Fruit fly (Drosophila melanogaster) whole organism, embryonic: ENCODE results near the gene Upf1.

ENCODE experiments used
- Abd-B ChIP-seq: fragments of 200-800 bp; sonication (Bioruptor generic); optimal IDR thresholded peaks from 2 replicates; lab custom pipeline; 2018; ENCODE audit warnings: missing biosample characterization, mild to moderate bottlenecking, missing genetic modification characterization, moderate library complexity
- C15 ChIP-seq: fragments of 200-800 bp; sonication (Bioruptor generic); IDR thresholded peaks from 3 replicates; pipeline ENCODE4 v1.3.6; 2022; ENCODE audit warnings: missing biosample characterization, missing genetic modification characterization
- CG10543 ChIP-seq: fragments of 200-800 bp; sonication (Bioruptor generic); optimal IDR thresholded peaks from 3 replicates; lab custom pipeline; 2017; ENCODE audit warnings: missing biosample characterization, mild to moderate bottlenecking, missing genetic modification characterization, moderate library complexity
- CG10565 ChIP-seq: fragments of 200-800 bp; sonication (Bioruptor generic); optimal IDR thresholded peaks from 3 replicates; lab custom pipeline; 2016; ENCODE audit warnings: missing biosample characterization, mild to moderate bottlenecking, missing genetic modification characterization
- CG11085 ChIP-seq: fragments of 200-800 bp; sonication (Bioruptor generic); IDR thresholded peaks from 2 replicates; pipeline ENCODE4 v1.3.6; 2022; ENCODE audit warnings: missing biosample characterization, missing genetic modification characterization
- CG11504 ChIP-seq: fragments of 200-800 bp; sonication (Bioruptor generic); optimal IDR thresholded peaks from 3 replicates; lab custom pipeline; 2019; ENCODE audit warnings: missing biosample characterization, mild to moderate bottlenecking, missing genetic modification characterization, moderate library complexity
- CG12769 ChIP-seq: fragments of 200-800 bp; sonication (Bioruptor generic); optimal IDR thresholded peaks from 2 replicates; lab custom pipeline; 2019; ENCODE audit warnings: missing biosample characterization, mild to moderate bottlenecking, missing genetic modification characterization, moderate library complexity
- CG15011 ChIP-seq: fragments of 200-800 bp; sonication (Bioruptor generic); optimal IDR thresholded peaks from 3 replicates; lab custom pipeline; 2018; ENCODE audit warnings: missing biosample characterization, mild to moderate bottlenecking, missing genetic modification characterization
- CG18619 ChIP-seq: fragments of 200-800 bp; sonication (Bioruptor generic); optimal IDR thresholded peaks from 3 replicates; lab custom pipeline; 2017; ENCODE audit warnings: missing biosample characterization, mild to moderate bottlenecking, missing genetic modification characterization
- CG2129 ChIP-seq: fragments of 200-800 bp; sonication (Bioruptor generic); IDR thresholded peaks from 2 replicates; pipeline ENCODE4 v1.3.6; 2022; ENCODE audit warnings: missing biosample characterization, missing genetic modification characterization; ENCODE audit not compliant: partially characterized antibody
- CG2199 ChIP-seq: fragments of 200-800 bp; sonication (Bioruptor generic); IDR thresholded peaks from 3 replicates; pipeline ENCODE4 v1.3.6; 2022; ENCODE audit warnings: missing biosample characterization, missing genetic modification characterization
- CG32767 ChIP-seq: fragments of 200-800 bp; sonication (Bioruptor generic); IDR thresholded peaks from 2 replicates; pipeline ENCODE4 v1.3.6; 2022; ENCODE audit warnings: missing biosample characterization, missing genetic modification characterization
- CG6765 ChIP-seq: fragments of 200-800 bp; sonication (Bioruptor generic); optimal IDR thresholded peaks from 3 replicates; lab custom pipeline; 2017; ENCODE audit warnings: missing biosample characterization, mild to moderate bottlenecking, missing genetic modification characterization
- CG7745 ChIP-seq: fragments of 200-800 bp; sonication (Bioruptor generic); optimal IDR thresholded peaks from 2 replicates; lab custom pipeline; 2018; ENCODE audit warnings: missing biosample characterization, mild to moderate bottlenecking, missing genetic modification characterization, moderate library complexity
- CG8388 ChIP-seq: fragments of 200-800 bp; sonication (Bioruptor generic); optimal IDR thresholded peaks from 2 replicates; lab custom pipeline; 2019; ENCODE audit warnings: missing biosample characterization, mild to moderate bottlenecking, missing genetic modification characterization, moderate library complexity
- CG8478 ChIP-seq: fragments of >200 bp; optimal IDR thresholded peaks from 2 replicates; lab custom pipeline; 2018
- CG9437 ChIP-seq: fragments of 200-800 bp; sonication (Bioruptor generic); optimal IDR thresholded peaks from 2 replicates; lab custom pipeline; 2018; ENCODE audit warnings: missing biosample characterization, mild to moderate bottlenecking, missing genetic modification characterization
- CTCF ChIP-seq: fragments of 200-800 bp; sonication (Bioruptor generic); optimal IDR thresholded peaks from 2 replicates; lab custom pipeline; 2017; ENCODE audit warnings: missing biosample characterization, mild to moderate bottlenecking, missing genetic modification characterization, moderate library complexity
- CrebB ChIP-seq: fragments of 200-800 bp; sonication (Bioruptor generic); optimal IDR thresholded peaks from 3 replicates; lab custom pipeline; 2018; ENCODE audit warnings: missing biosample characterization, mild to moderate bottlenecking, missing genetic modification characterization
- D19B ChIP-seq: fragments of 200-800 bp; sonication (Bioruptor generic); optimal IDR thresholded peaks from 2 replicates; lab custom pipeline; 2017; ENCODE audit warnings: missing biosample characterization, mild to moderate bottlenecking, missing genetic modification characterization
- Doc2 ChIP-seq: fragments of 200-800 bp; sonication (Bioruptor generic); IDR thresholded peaks from 2 replicates; pipeline ENCODE4 v1.3.6; 2022; ENCODE audit warnings: missing biosample characterization, missing genetic modification characterization
- Gug ChIP-seq: fragments of 200-800 bp; sonication (Bioruptor generic); IDR thresholded peaks from 4 replicates; pipeline ENCODE4 v1.3.6; 2022; ENCODE audit warnings: missing biosample characterization, missing genetic modification characterization
- Hey ChIP-seq: fragments of 200-800 bp; sonication (Bioruptor generic); optimal IDR thresholded peaks from 3 replicates; lab custom pipeline; 2018; ENCODE audit warnings: missing biosample characterization, mild to moderate bottlenecking, missing genetic modification characterization
- Hr3 ChIP-seq: fragments of 200-800 bp; sonication (Bioruptor generic); optimal IDR thresholded peaks from 3 replicates; lab custom pipeline; 2016; ENCODE audit warnings: missing biosample characterization, missing genetic modification characterization
- Hr78 ChIP-seq, 2 experiments: fragments of 200-800 bp in 1 of 2; fragments of >200 bp in 1 of 2; sonication (Bioruptor generic) in 1 of 2; optimal IDR thresholded peaks; 2 replicates each; lab custom pipeline; 2017 to 2019; ENCODE audit warnings: missing biosample characterization in 2 of 2, missing genetic modification characterization in 2 of 2, mild to moderate bottlenecking in 1 of 2, moderate library complexity in 1 of 2
- Mrtf ChIP-seq: fragments of 200-800 bp; sonication (Bioruptor generic); IDR thresholded peaks from 3 replicates; pipeline ENCODE4 v1.3.6; 2022; ENCODE audit warnings: missing biosample characterization, missing genetic modification characterization
- PHDP ChIP-seq: fragments of 200-800 bp; sonication (Bioruptor generic); optimal IDR thresholded peaks from 3 replicates; lab custom pipeline; 2018; ENCODE audit warnings: missing biosample characterization, mild to moderate bottlenecking, missing genetic modification characterization, moderate library complexity
- Rfx ChIP-seq: fragments of 200-800 bp; sonication (Bioruptor generic); IDR thresholded peaks from 2 replicates; pipeline ENCODE4 v1.3.6; 2022; ENCODE audit warnings: missing biosample characterization, missing genetic modification characterization
- Sox102F ChIP-seq: fragments of 200-800 bp; sonication (Bioruptor generic); optimal IDR thresholded peaks from 2 replicates; lab custom pipeline; 2018; ENCODE audit warnings: missing biosample characterization, mild to moderate bottlenecking, missing genetic modification characterization, moderate library complexity
- Stat92E ChIP-seq, 3 experiments: fragments of >200 bp in 2 of 3; fragments of 200-800 bp in 1 of 3; sonication (Bioruptor generic) in 1 of 3; optimal IDR thresholded peaks; 2 replicates each; lab custom pipeline; 2017 to 2019; ENCODE audit warnings: missing biosample characterization in 3 of 3, missing genetic modification characterization in 3 of 3, mild to moderate bottlenecking in 1 of 3, moderate library complexity in 1 of 3
- Tbp ChIP-seq: fragments of >200 bp; optimal IDR thresholded peaks from 2 replicates; lab custom pipeline; 2018; ENCODE audit warnings: missing biosample characterization, missing genetic modification characterization
- amos ChIP-seq: fragments of 200-800 bp; sonication (Bioruptor generic); IDR thresholded peaks from 2 replicates; pipeline ENCODE4 v1.3.6; 2022; ENCODE audit warnings: missing biosample characterization, missing genetic modification characterization; ENCODE audit not compliant: partially characterized antibody
- ap ChIP-seq: fragments of 200-800 bp; sonication (Bioruptor generic); IDR thresholded peaks from 2 replicates; pipeline ENCODE4 v1.3.6; 2022; ENCODE audit warnings: missing biosample characterization, missing genetic modification characterization
- bcd ChIP-seq: fragments of 200-800 bp; sonication (Bioruptor generic); optimal IDR thresholded peaks from 2 replicates; lab custom pipeline; 2017; ENCODE audit warnings: missing biosample characterization, mild to moderate bottlenecking, missing genetic modification characterization
- crc ChIP-seq: fragments of 200-800 bp; sonication (Bioruptor generic); optimal IDR thresholded peaks from 2 replicates; lab custom pipeline; 2016; ENCODE audit warnings: missing biosample characterization, missing genetic modification characterization
- croc ChIP-seq: fragments of 200-800 bp; sonication (Bioruptor generic); conservative IDR thresholded peaks from 3 replicates; pipeline ENCODE4 v1.3.6; 2022; ENCODE audit warnings: missing biosample characterization, missing genetic modification characterization
- disco-r ChIP-seq: fragments of 200-800 bp; sonication (Bioruptor generic); optimal IDR thresholded peaks from 2 replicates; lab custom pipeline; 2016; ENCODE audit warnings: missing biosample characterization, missing genetic modification characterization
- dpn ChIP-seq, 2 experiments: fragments of 200-800 bp; sonication (Bioruptor generic); optimal IDR thresholded peaks; 3 replicates each; lab custom pipeline; 2016; ENCODE audit warnings: missing biosample characterization in 2 of 2, missing genetic modification characterization in 2 of 2
- ewg ChIP-seq: fragments of 200-800 bp; sonication (Bioruptor generic); optimal IDR thresholded peaks from 3 replicates; lab custom pipeline; 2017; ENCODE audit warnings: mild to moderate bottlenecking, missing biosample characterization, missing genetic modification reagents, missing genetic modification characterization
- fd3F ChIP-seq: fragments of 200-800 bp; sonication (Bioruptor generic); optimal IDR thresholded peaks from 2 replicates; lab custom pipeline; 2018; ENCODE audit warnings: missing biosample characterization, mild to moderate bottlenecking, missing genetic modification characterization, moderate library complexity
- hth ChIP-seq: fragments of >200 bp; optimal IDR thresholded peaks from 2 replicates; lab custom pipeline; 2017; ENCODE audit warnings: inconsistent platforms
- luna ChIP-seq: fragments of 200-800 bp; sonication (Bioruptor generic); optimal IDR thresholded peaks from 2 replicates; lab custom pipeline; 2016; ENCODE audit warnings: missing biosample characterization, missing genetic modification characterization
- nerfin-1 ChIP-seq: fragments of 200-800 bp; sonication (Bioruptor generic); optimal IDR thresholded peaks from 3 replicates; lab custom pipeline; 2019; ENCODE audit warnings: missing biosample characterization, mild to moderate bottlenecking, missing genetic modification characterization, moderate library complexity
- nerfin-2 ChIP-seq: fragments of 200-800 bp; sonication (Bioruptor generic); IDR thresholded peaks from 2 replicates; pipeline ENCODE4 v1.3.6; 2022; ENCODE audit warnings: missing biosample characterization, missing genetic modification characterization; ENCODE audit not compliant: partially characterized antibody
- pho ChIP-seq: fragments of 200-800 bp; sonication (Bioruptor generic); optimal IDR thresholded peaks from 2 replicates; lab custom pipeline; 2016; ENCODE audit warnings: missing biosample characterization, missing genetic modification characterization
- pum ChIP-seq: fragments of 200-800 bp; sonication (Bioruptor generic); optimal IDR thresholded peaks from 2 replicates; lab custom pipeline; 2016; ENCODE audit warnings: missing biosample characterization, missing genetic modification characterization
- pzg ChIP-seq: fragments of 200-800 bp; sonication (Bioruptor generic); optimal IDR thresholded peaks from 3 replicates; lab custom pipeline; 2018; ENCODE audit warnings: missing biosample characterization, mild to moderate bottlenecking, missing genetic modification characterization, moderate library complexity
- sd ChIP-seq: fragments of 200-800 bp; sonication (Bioruptor generic); optimal IDR thresholded peaks from 3 replicates; lab custom pipeline; 2018; ENCODE audit warnings: missing biosample characterization, mild to moderate bottlenecking, missing genetic modification characterization, moderate library complexity
- sens ChIP-seq: fragments of 200-800 bp; sonication (Bioruptor generic); peaks from one replicate; lab custom pipeline; 2016; ENCODE audit warnings: missing biosample characterization, missing genetic modification characterization
- sens-2 ChIP-seq: fragments of 200-800 bp; sonication (Bioruptor generic); IDR thresholded peaks from 2 replicates; pipeline ENCODE4 v1.3.6; 2022; ENCODE audit warnings: missing biosample characterization, missing genetic modification characterization
- sob ChIP-seq: fragments of 200-800 bp; sonication (Bioruptor generic); IDR thresholded peaks from 2 replicates; pipeline ENCODE4 v1.3.6; 2022; ENCODE audit warnings: missing biosample characterization, missing genetic modification characterization

Gene Upf1

dm6 chrX:11915154-11915593, 10.0 kb upstream of the Upf1 start (continued):
- TF ChIP-seq dpn (GFP tag; optimal IDR thresholded peaks at IDR 0.05; lab: Kevin White, UChicago) = peak in 1 of 2 experiments; percentile 80
- no peak for TF ChIP-seq pho (GFP tag; lab: Kevin White, UChicago)
- TF ChIP-seq ap (GFP tag; lab: Robert Waterston, UW) = peak; percentile 82
- no peak for TF ChIP-seq Doc2 (GFP tag; lab: Robert Waterston, UW)
- TF ChIP-seq nerfin-2 (GFP tag; lab: Robert Waterston, UW) = no peak
- TF ChIP-seq CG18619 = peak; percentile 83
- TF ChIP-seq CG15011 (GFP tag; lab: Kevin White, UChicago) = peak; percentile 77
- peak; percentile 84 for TF ChIP-seq CG6765 (GFP tag; lab: Kevin White, UChicago)
- TF ChIP-seq CG7745 (tag; lab: Kevin White, UChicago) = no peak
- peak; percentile 91 for TF ChIP-seq croc (GFP tag; lab: Robert Waterston, UW)
- TF ChIP-seq pzg (GFP tag; lab: Kevin White, UChicago) = no peak
- TF ChIP-seq Sox102F (GFP tag; lab: Kevin White, UChicago) = peak; percentile 89
- TF ChIP-seq CG2129 (GFP tag; lab: Robert Waterston, UW) = no peak
- no peak for TF ChIP-seq hth
- peak; percentile 85 for TF ChIP-seq fd3F (GFP tag; lab: Kevin White, UChicago)
- TF ChIP-seq Rfx (GFP tag; lab: Robert Waterston, UW) = peak; percentile 88
- peak; percentile 72; the same call in 1 of the 3 replicates for TF ChIP-seq CG2199 (GFP tag; lab: Robert Waterston, UW)
- peak; percentile 67 for TF ChIP-seq Gug
- TF ChIP-seq CG8478 (lab: Kevin White, UChicago) = no peak
- peak; percentile 71 for TF ChIP-seq D19B
- peak; percentile 65 for TF ChIP-seq CG12769
- TF ChIP-seq sens (GFP tag; lab: Kevin White, UChicago) = peak; percentile 85
- peak; percentile 63 for TF ChIP-seq CrebB
- TF ChIP-seq Hr3 = peak; percentile 85
- TF ChIP-seq Hr78 (GFP tag; optimal IDR thresholded peaks at IDR 0.05; lab: Kevin White, UChicago) = peak in 1 of 2 experiments; percentile 79
- peak; percentile 37 for TF ChIP-seq pum (GFP tag; lab: Kevin White, UChicago)
- TF ChIP-seq sens-2 = peak; percentile 51; the same call in 1 of the 2 replicates
- no peak for TF ChIP-seq CG10565
- TF ChIP-seq sd (tag; lab: Kevin White, UChicago) = peak; percentile 99
- TF ChIP-seq CG8388 = peak; percentile 89
- TF ChIP-seq nerfin-1 (tag; lab: Kevin White, UChicago) = peak; percentile 90
- TF ChIP-seq CG10543 (GFP tag; lab: Kevin White, UChicago) = peak; percentile 94
- peak; percentile 35 for TF ChIP-seq Hey (tag; lab: Kevin White, UChicago)
- TF ChIP-seq CG9437 = peak; percentile 85
- TF ChIP-seq bcd = peak; percentile 92
- TF ChIP-seq CG11085 (GFP tag; lab: Robert Waterston, UW) = peak; percentile 75
- TF ChIP-seq disco-r (GFP tag; lab: Kevin White, UChicago) = no peak
- TF ChIP-seq luna (GFP tag; lab: Kevin White, UChicago) = no peak
- peak in 1 of 3 experiments; percentile 50 for TF ChIP-seq Stat92E (GFP tag; optimal IDR thresholded peaks at IDR 0.05; lab: Kevin White, UChicago)
- peak; percentile 93 for TF ChIP-seq CG11504 (tag; lab: Kevin White, UChicago)
- TF ChIP-seq Tbp (GFP tag; lab: Kevin White, UChicago) = no peak
- peak; percentile 92 for TF ChIP-seq Abd-B (GFP tag; lab: Kevin White, UChicago)
- TF ChIP-seq CG32767 (GFP tag; lab: Robert Waterston, UW) = peak; percentile 93
- peak; percentile 81 for TF ChIP-seq sob
- TF ChIP-seq ewg (GFP tag; lab: Kevin White, UChicago) = peak; percentile 86
- peak; percentile 28 for TF ChIP-seq CTCF (GFP tag; lab: Kevin White, UChicago)
- no peak for TF ChIP-seq crc (GFP tag; lab: Kevin White, UChicago)
- peak; percentile 72; the same call in 1 of the 3 replicates for TF ChIP-seq C15 (GFP tag; lab: Robert Waterston, UW)
- TF ChIP-seq amos = no peak
- TF ChIP-seq PHDP (tag; lab: Kevin White, UChicago) = peak; percentile 90
- TF ChIP-seq Mrtf (GFP tag; lab: Robert Waterston, UW) = peak; percentile 78; the same call in 2 of the 3 replicates
